Worm (Caenorhabditis elegans) whole organism, L3 larva: Measurements from ENCODE around the gene Y39A3B.8.
A peak's percentile ranks its signal among the peaks of the same experiment; 100 is the strongest.

Source experiments
- ZK546.5 ChIP-seq: sonication (generic microtip); optimal IDR thresholded peaks from 2 replicates; lab custom pipeline; 2017; ENCODE audit warnings: missing biosample characterization, missing genetic modification characterization
- ama-1 ChIP-seq: fragments of 150-350 bp; optimal IDR thresholded peaks from 2 replicates; lab custom pipeline; 2018
- ceh-16 ChIP-seq: sonication (generic microtip); optimal IDR thresholded peaks from 2 replicates; lab custom pipeline; 2017; ENCODE audit warnings: missing biosample characterization, missing genetic modification characterization
- ceh-28 ChIP-seq: fragments of 150-350 bp; optimal IDR thresholded peaks from 2 replicates; lab custom pipeline; 2014; ENCODE audit warnings: missing biosample characterization, missing genetic modification reagents, missing genetic modification characterization
- ceh-9 ChIP-seq: sonication (generic microtip); optimal IDR thresholded peaks from 2 replicates; lab custom pipeline; 2018; ENCODE audit warnings: missing biosample characterization, missing genetic modification characterization
- daf-12 ChIP-seq: fragments of 150-350 bp; optimal IDR thresholded peaks from 2 replicates; lab custom pipeline; 2014; ENCODE audit warnings: missing biosample characterization, missing genetic modification reagents, missing genetic modification characterization
- elt-1 ChIP-seq: fragments of 150-350 bp; optimal IDR thresholded peaks from 2 replicates; lab custom pipeline; 2014; ENCODE audit warnings: missing biosample characterization, missing genetic modification characterization
- elt-2 ChIP-seq: sonication (generic microtip); optimal IDR thresholded peaks from 2 replicates; lab custom pipeline; 2016; ENCODE audit warnings: missing genetic modification reagents, mild to moderate bottlenecking, missing genetic modification characterization, missing compliant biosample characterization
- elt-3 ChIP-seq, 3 experiments: fragments of 150-350 bp in 1 of 3; sonication (generic microtip) in 2 of 3; optimal IDR thresholded peaks; 2 replicates in 2 of 3; 4 replicates in 1 of 3; lab custom pipeline; 2014 to 2017; ENCODE audit warnings: missing biosample characterization in 3 of 3, missing genetic modification characterization in 3 of 3
- eor-1 ChIP-seq, 2 experiments: fragments of 150-350 bp; optimal IDR thresholded peaks; 2 replicates each; lab custom pipeline; 2014 to 2018; ENCODE audit warnings: missing biosample characterization in 2 of 2, missing genetic modification characterization in 2 of 2
- fkh-2 ChIP-seq: fragments of 150-350 bp; optimal IDR thresholded peaks from 2 replicates; lab custom pipeline; 2014; ENCODE audit warnings: missing biosample characterization, missing genetic modification reagents, missing genetic modification characterization
- jun-1 ChIP-seq: fragments of 150-350 bp; optimal IDR thresholded peaks from 2 replicates; lab custom pipeline; 2014; ENCODE audit warnings: missing biosample characterization, missing genetic modification reagents, missing genetic modification characterization
- lin-15B ChIP-seq: fragments of 150-350 bp; optimal IDR thresholded peaks from 2 replicates; lab custom pipeline; 2014; ENCODE audit warnings: missing biosample characterization, missing genetic modification characterization
- lin-39 ChIP-seq: fragments of 150-350 bp; optimal IDR thresholded peaks from 2 replicates; lab custom pipeline; 2018; ENCODE audit warnings: missing biosample characterization, missing genetic modification reagents, missing genetic modification characterization
- lsy-12 ChIP-seq: sonication (generic microtip); optimal IDR thresholded peaks from 2 replicates; lab custom pipeline; 2016; ENCODE audit warnings: mild to moderate bottlenecking, missing genetic modification characterization, missing compliant biosample characterization
- mdl-1 ChIP-seq: fragments of 150-350 bp; optimal IDR thresholded peaks from 2 replicates; lab custom pipeline; 2014; ENCODE audit warnings: missing biosample characterization, missing genetic modification characterization
- mml-1 ChIP-seq: fragments of 150-350 bp; sonication (generic microtip); optimal IDR thresholded peaks from 3 replicates; lab custom pipeline; 2014; ENCODE audit warnings: missing biosample characterization, missing genetic modification characterization
- nfya-1 ChIP-seq: sonication (generic microtip); optimal IDR thresholded peaks from 2 replicates; lab custom pipeline; 2017; ENCODE audit warnings: missing genetic modification characterization, mild to moderate bottlenecking, missing compliant biosample characterization, antibody characterized with exemption, moderate library complexity; ENCODE audit not compliant: insufficient read depth
- nhr-11 ChIP-seq: fragments of 150-350 bp; optimal IDR thresholded peaks from 2 replicates; lab custom pipeline; 2014; ENCODE audit warnings: missing biosample characterization, missing genetic modification characterization
- nhr-12 ChIP-seq: fragments of 150-350 bp; optimal IDR thresholded peaks from 2 replicates; lab custom pipeline; 2014; ENCODE audit warnings: missing biosample characterization, missing genetic modification characterization
- nhr-237 ChIP-seq: fragments of 150-350 bp; optimal IDR thresholded peaks from 2 replicates; lab custom pipeline; 2014; ENCODE audit warnings: missing biosample characterization, missing genetic modification characterization
- nhr-28 ChIP-seq: fragments of 150-350 bp; optimal IDR thresholded peaks from 2 replicates; lab custom pipeline; 2014; ENCODE audit warnings: missing biosample characterization, missing genetic modification characterization
- nhr-43 ChIP-seq: sonication (generic microtip); optimal IDR thresholded peaks from 2 replicates; lab custom pipeline; 2016; ENCODE audit warnings: mild to moderate bottlenecking, missing genetic modification characterization, missing compliant biosample characterization; ENCODE audit not compliant: poor library complexity, severe bottlenecking
- nhr-67 ChIP-seq: fragments of 150-350 bp; optimal IDR thresholded peaks from 2 replicates; lab custom pipeline; 2014; ENCODE audit warnings: missing biosample characterization, missing genetic modification characterization
- nhr-76 ChIP-seq: fragments of 150-350 bp; sonication (generic microtip); optimal IDR thresholded peaks from 5 replicates; lab custom pipeline; 2014; ENCODE audit warnings: missing biosample characterization, missing genetic modification characterization
- nhr-77 ChIP-seq: fragments of 150-350 bp; optimal IDR thresholded peaks from 2 replicates; lab custom pipeline; 2014; ENCODE audit warnings: missing biosample characterization, missing genetic modification characterization
- pqm-1 ChIP-seq: fragments of 150-350 bp; optimal IDR thresholded peaks from 2 replicates; lab custom pipeline; 2017; ENCODE audit warnings: missing biosample characterization, missing genetic modification characterization, inconsistent platforms
- sea-2 ChIP-seq: fragments of 150-350 bp; sonication (generic microtip); optimal IDR thresholded peaks from 4 replicates; lab custom pipeline; 2014; ENCODE audit warnings: missing biosample characterization, missing genetic modification reagents, missing genetic modification characterization
- skn-1 ChIP-seq: fragments of 150-350 bp; optimal IDR thresholded peaks from 2 replicates; lab custom pipeline; 2014; ENCODE audit warnings: missing biosample characterization, missing genetic modification characterization
- tbx-2 ChIP-seq: sonication (generic microtip); optimal IDR thresholded peaks from 2 replicates; lab custom pipeline; 2016; ENCODE audit warnings: mild to moderate bottlenecking, missing genetic modification characterization, missing compliant biosample characterization
- unc-39 ChIP-seq: sonication (generic microtip); optimal IDR thresholded peaks from 4 replicates; lab custom pipeline; 2017; ENCODE audit warnings: missing biosample characterization, missing genetic modification characterization
- unc-62 ChIP-seq: fragments of 150-350 bp; sonication (generic microtip); optimal IDR thresholded peaks from 4 replicates; lab custom pipeline; 2014; ENCODE audit warnings: missing biosample characterization, missing genetic modification reagents, missing genetic modification characterization
- zag-1 ChIP-seq: fragments of 150-350 bp; optimal IDR thresholded peaks from 2 replicates; lab custom pipeline; 2014; ENCODE audit warnings: missing biosample characterization, missing genetic modification characterization
- ztf-4 ChIP-seq: fragments of 150-350 bp; optimal IDR thresholded peaks from 2 replicates; lab custom pipeline; 2014; ENCODE audit warnings: missing biosample characterization, missing genetic modification characterization

The Y39A3B.8 gene

ce11 chrIII:1984860-1985259 is 2.9 kb upstream of the Y39A3B.8 start, which contains the start of gene Y39A3B.7:
Y39A3B.7 (minus strand) TSS chrIII:1984960.
- TF ChIP-seq skn-1 (tag; lab: Kevin White, UChicago), result no peak
- no peak for TF ChIP-seq tbx-2
- TF ChIP-seq ceh-28 (tag; lab: Kevin White, UChicago), result no peak
- TF ChIP-seq ceh-9 (tag; lab: Kevin White, UChicago), result no peak
- TF ChIP-seq nfya-1 (tag; lab: Kevin White, UChicago), result no peak
- no peak for TF ChIP-seq ZK546.5 (tag; lab: Kevin White, UChicago)
- TF ChIP-seq lsy-12 (tag; lab: Kevin White, UChicago), result no peak
- no peak for TF ChIP-seq jun-1 (tag; lab: Kevin White, UChicago)
- no peak for TF ChIP-seq mml-1 (tag; lab: Kevin White, UChicago)
- no peak for TF ChIP-seq pqm-1 (tag; lab: Kevin White, UChicago)
- TF ChIP-seq nhr-12 (tag; lab: Kevin White, UChicago), result no peak
- TF ChIP-seq, all 47 proteins: peak for 0

DNA sequence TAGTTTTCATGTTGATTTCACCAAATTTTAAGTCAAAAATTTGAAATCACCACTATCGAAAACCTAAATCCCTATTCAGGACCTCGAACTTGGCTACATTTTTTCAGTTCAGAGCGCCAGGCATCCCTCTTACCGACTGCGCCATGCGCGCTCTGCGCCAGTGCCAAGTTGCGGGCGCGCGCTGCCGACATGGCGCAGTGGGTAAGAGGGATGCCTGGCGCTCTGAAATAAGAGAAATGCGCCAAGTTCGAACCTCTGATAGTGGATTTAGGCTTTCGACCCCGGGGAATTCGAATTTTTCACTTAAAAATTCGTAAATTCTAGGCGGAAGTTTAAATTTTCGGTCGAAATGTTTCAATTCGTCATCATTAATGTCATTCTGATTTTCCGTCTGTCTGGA is 2.1 kb downstream of the Y39A3B.8 start:
- TF ChIP-seq unc-39, result no peak

- TF ChIP-seq ama-1 (lab: Kevin White, UChicago) (no peak), nhr-43 (tag; lab: Kevin White, UChicago) (no peak), unc-62 (GFP tag; lab: Kevin White, UChicago) (no peak), mdl-1 (tag; lab: Kevin White, UChicago) (no peak), nhr-77 (tag; lab: Kevin White, UChicago) (no peak), lin-15B (no peak), ceh-16 (tag; lab: Kevin White, UChicago) (no peak), elt-2 (tag; lab: Kevin White, UChicago) (no peak), unc-39 (no peak), zag-1 (tag; lab: Kevin White, UChicago) (no peak), eor-1 (tag; optimal IDR thresholded peaks at IDR 0.05; lab: Kevin White, UChicago) (no peak), sea-2 (no peak), lin-39 (tag; lab: Kevin White, UChicago) (no peak), nhr-76 (tag; lab: Kevin White, UChicago) (no peak), elt-1 (tag; lab: Kevin White, UChicago) (no peak), nhr-237 (tag; lab: Kevin White, UChicago) (no peak), ztf-4 (tag; lab: Kevin White, UChicago) (no peak)
Observed at ce11 chrIII:1997569-1997968, 9.8 kb downstream of the Y39A3B.8 start, which contains the start of gene lgc-42. lgc-42 (plus strand) TSS chrIII:1997869.

DNA sequence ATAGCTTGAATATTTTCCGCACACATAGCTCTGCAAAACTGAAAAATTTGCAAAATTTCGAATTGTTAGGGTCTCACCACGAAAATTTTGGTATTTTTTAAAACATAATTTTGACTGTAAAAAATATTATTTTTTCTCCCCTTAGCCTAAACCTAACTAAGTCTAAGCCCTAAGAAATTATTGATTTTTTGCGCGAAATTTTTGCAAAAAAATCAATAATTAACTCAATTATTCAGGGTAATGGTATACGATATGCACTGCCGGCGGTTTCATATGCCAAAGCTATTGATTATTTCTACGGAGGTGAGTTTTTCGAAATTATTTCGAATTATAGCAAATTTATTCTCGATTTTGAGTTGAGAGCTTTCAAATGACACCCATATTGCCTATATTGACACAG is 13.4 kb downstream of the Y39A3B.8 start:
- TF ChIP-seq ztf-4 (tag; lab: Kevin White, UChicago) (no peak), ceh-28 (tag; lab: Kevin White, UChicago) (peak; percentile 72), fkh-2 (tag; lab: Kevin White, UChicago) (no peak)

DNA sequence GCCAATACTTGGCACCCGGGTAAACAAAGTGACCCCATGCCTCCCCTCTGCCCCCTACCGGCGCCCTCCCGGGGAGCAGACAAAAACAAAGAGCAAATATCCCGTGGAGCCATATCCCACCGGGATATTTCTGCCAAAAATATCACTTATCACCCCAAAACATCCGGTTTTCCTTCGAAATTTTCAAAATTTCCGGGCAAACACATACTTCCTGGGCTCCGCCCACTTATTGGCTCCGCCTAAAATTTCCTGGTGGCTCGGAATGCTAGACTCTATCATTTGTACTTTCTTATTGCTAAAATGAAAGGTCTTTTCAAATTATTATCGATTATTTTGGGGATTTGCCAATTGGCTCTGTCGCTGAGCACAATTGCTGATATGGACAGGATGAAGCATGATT is 17.9 kb downstream of the Y39A3B.8 start, which contains the start of gene Y39A3B.1:
Gene Y39A3B.1, plus strand, starts transcription at position 301 of the 400 bp plus-strand sequence.
- TF ChIP-seq pqm-1 (tag; lab: Kevin White, UChicago) (no peak), daf-12 (tag; lab: Kevin White, UChicago) (no peak), nhr-12 (tag; lab: Kevin White, UChicago) (no peak), mdl-1 (tag; lab: Kevin White, UChicago) (no peak), ama-1 (lab: Kevin White, UChicago) (no peak), mml-1 (tag; lab: Kevin White, UChicago) (no peak), ceh-9 (tag; lab: Kevin White, UChicago) (no peak), nhr-28 (tag; lab: Kevin White, UChicago) (no peak), nhr-11 (tag; lab: Kevin White, UChicago) (no peak), fkh-2 (tag; lab: Kevin White, UChicago) (no peak), nhr-67 (tag; lab: Kevin White, UChicago) (no peak), ZK546.5 (tag; lab: Kevin White, UChicago) (no peak), elt-1 (tag; lab: Kevin White, UChicago) (no peak), elt-3 (tag; optimal IDR thresholded peaks at IDR 0.05; lab: Kevin White, UChicago) (no peak)
